Fruit fly (Drosophila melanogaster) whole organism, pupa: ENCODE data around the gene CAH7.

ENCODE experiments used
- CG13204 ChIP-seq: fragments of 200-800 bp; sonication (Bioruptor generic); optimal IDR thresholded peaks from 2 replicates; lab custom pipeline; 2018; ENCODE audit warnings: missing biosample characterization, mild to moderate bottlenecking, missing genetic modification characterization, moderate library complexity
- CG17806 ChIP-seq: fragments of 200-800 bp; sonication (Bioruptor generic); optimal IDR thresholded peaks from 2 replicates; lab custom pipeline; 2018; ENCODE audit warnings: missing biosample characterization, mild to moderate bottlenecking, missing genetic modification characterization, moderate library complexity
- CG32121 ChIP-seq: fragments of 200-800 bp; sonication (Bioruptor generic); IDR thresholded peaks from 2 replicates; pipeline ENCODE4 v1.3.6; 2022; ENCODE audit warnings: missing biosample characterization, missing genetic modification characterization
- CG34367 ChIP-seq: fragments of 200-800 bp; sonication (Bioruptor generic); optimal IDR thresholded peaks from 2 replicates; lab custom pipeline; 2018; ENCODE audit warnings: missing biosample characterization, mild to moderate bottlenecking, missing genetic modification characterization
- CG4496 ChIP-seq: fragments of 200-800 bp; sonication (Bioruptor generic); IDR thresholded peaks from 3 replicates; pipeline ENCODE4 v1.3.6; 2022; ENCODE audit warnings: missing biosample characterization, missing genetic modification characterization
- CG8301 ChIP-seq: fragments of 200-800 bp; sonication (Bioruptor generic); optimal IDR thresholded peaks from 2 replicates; lab custom pipeline; 2018; ENCODE audit warnings: missing biosample characterization, mild to moderate bottlenecking, missing genetic modification characterization
- D1 ChIP-seq: fragments of 200-800 bp; sonication (Bioruptor generic); optimal IDR thresholded peaks from 2 replicates; lab custom pipeline; 2018; ENCODE audit warnings: missing biosample characterization, mild to moderate bottlenecking, missing genetic modification characterization, moderate library complexity
- Pif1A ChIP-seq: fragments of 200-800 bp; sonication (Bioruptor generic); optimal IDR thresholded peaks from 3 replicates; lab custom pipeline; 2016; ENCODE audit warnings: missing biosample characterization, missing genetic modification characterization
- Pif1B ChIP-seq: fragments of 200-800 bp; sonication (Bioruptor generic); optimal IDR thresholded peaks from 3 replicates; lab custom pipeline; 2016; ENCODE audit warnings: missing biosample characterization, missing genetic modification characterization
- Snoo ChIP-seq: fragments of 200-800 bp; sonication (Bioruptor generic); optimal IDR thresholded peaks from 3 replicates; lab custom pipeline; 2017; ENCODE audit warnings: missing biosample characterization, mild to moderate bottlenecking, missing genetic modification characterization, inconsistent platforms

DNA sequence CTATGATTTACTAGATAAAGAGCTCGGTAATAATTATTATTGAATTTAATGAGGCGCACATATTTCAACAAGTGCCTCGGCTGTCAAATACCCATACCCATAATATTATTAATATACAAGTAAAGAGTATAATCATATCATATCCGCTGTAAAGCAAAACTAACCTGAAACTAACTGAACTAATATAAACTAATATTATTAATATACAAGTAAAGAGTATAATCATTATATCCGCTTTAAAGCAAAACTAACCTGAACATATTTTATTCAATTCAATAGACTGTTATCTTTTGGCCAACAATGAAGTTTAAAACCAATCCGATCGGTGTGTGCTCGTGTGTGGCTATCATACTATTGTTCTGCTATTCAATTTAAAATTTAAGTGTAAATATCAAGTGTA, 45.6 kb upstream of the CAH7 start, which contains the start of gene CG33783:
- no peak for TF ChIP-seq CG8301 (tag; lab: Kevin White, UChicago)
- no peak for TF ChIP-seq CG32121 (GFP tag; lab: Robert Waterston, UW)
- TF ChIP-seq Snoo = no peak
- TF ChIP-seq D1 (tag; lab: Kevin White, UChicago) = no peak
- no peak for TF ChIP-seq CG34367
- TF ChIP-seq CG13204 (GFP tag; lab: Kevin White, UChicago) = no peak
- TF ChIP-seq Pif1A = no peak
- no peak for TF ChIP-seq CG17806
- TF ChIP-seq CG4496 = no peak
- TF ChIP-seq Pif1B (GFP tag; lab: Kevin White, UChicago) = no peak
